Fruit fly (Drosophila melanogaster) whole organism, embryonic: Measurements from ENCODE around the gene CG9166.

Source experiments
- Abd-B ChIP-seq: fragments of 200-800 bp; sonication (Bioruptor generic); optimal IDR thresholded peaks from 2 replicates; lab custom pipeline; 2018; ENCODE audit warnings: missing biosample characterization, mild to moderate bottlenecking, missing genetic modification characterization, moderate library complexity
- Aef1 ChIP-seq: fragments of 200-800 bp; sonication (Bioruptor generic); IDR thresholded peaks from 3 replicates; pipeline ENCODE4 v1.3.6; 2022; ENCODE audit warnings: missing biosample characterization, missing genetic modification characterization
- Atf-2 ChIP-seq: fragments of 200-800 bp; sonication (Bioruptor generic); optimal IDR thresholded peaks from 2 replicates; lab custom pipeline; 2016; ENCODE audit warnings: missing biosample characterization, missing genetic modification characterization
- Atf3 ChIP-seq: fragments of 200-800 bp; sonication (Bioruptor generic); optimal IDR thresholded peaks from 3 replicates; lab custom pipeline; 2016; ENCODE audit warnings: missing biosample characterization, missing genetic modification characterization
- BEAF-32 ChIP-seq: fragments of 200-800 bp; sonication (Bioruptor generic); optimal IDR thresholded peaks from 3 replicates; lab custom pipeline; 2017; ENCODE audit warnings: missing biosample characterization, missing genetic modification characterization, mild to moderate bottlenecking, moderate library complexity, missing genetic modification reagents
- Blimp-1 ChIP-seq: fragments of 200-800 bp; sonication (Bioruptor generic); optimal IDR thresholded peaks from 3 replicates; lab custom pipeline; 2018; ENCODE audit warnings: missing biosample characterization, missing genetic modification characterization, mild to moderate bottlenecking, moderate library complexity, missing genetic modification reagents
- CG10209 ChIP-seq: fragments of 200-800 bp; sonication (Bioruptor generic); optimal IDR thresholded peaks from 3 replicates; lab custom pipeline; 2017; ENCODE audit warnings: missing biosample characterization, mild to moderate bottlenecking, missing genetic modification characterization, missing genetic modification reagents
- CG11723 ChIP-seq: fragments of 200-800 bp; sonication (Bioruptor generic); optimal IDR thresholded peaks from 2 replicates; lab custom pipeline; 2017; ENCODE audit warnings: missing biosample characterization, mild to moderate bottlenecking, missing genetic modification characterization
- CG13123 ChIP-seq: fragments of 200-800 bp; sonication (Bioruptor generic); optimal IDR thresholded peaks from 2 replicates; lab custom pipeline; 2016; ENCODE audit warnings: missing biosample characterization, missing genetic modification characterization
- CG13287 ChIP-seq: fragments of 200-800 bp; sonication (Bioruptor generic); IDR thresholded peaks from 2 replicates; pipeline ENCODE4 v1.3.6; 2022; ENCODE audit warnings: missing biosample characterization, missing genetic modification characterization; ENCODE audit not compliant: partially characterized antibody
- CG14050 ChIP-seq: fragments of 200-800 bp; sonication (Bioruptor generic); IDR thresholded peaks from 3 replicates; pipeline ENCODE4 v1.3.6; 2022; ENCODE audit warnings: missing biosample characterization, missing genetic modification characterization
- CG15696 ChIP-seq: fragments of 200-800 bp; sonication (Bioruptor generic); optimal IDR thresholded peaks from 2 replicates; lab custom pipeline; 2019; ENCODE audit warnings: missing biosample characterization, mild to moderate bottlenecking, missing genetic modification characterization, moderate library complexity
- CG17186 ChIP-seq: fragments of 200-800 bp; sonication (Bioruptor generic); optimal IDR thresholded peaks from 3 replicates; lab custom pipeline; 2017; ENCODE audit warnings: missing biosample characterization, missing genetic modification reagents, missing genetic modification characterization
- CG1792 ChIP-seq: fragments of 200-800 bp; sonication (Bioruptor generic); optimal IDR thresholded peaks from 2 replicates; lab custom pipeline; 2016; ENCODE audit warnings: missing biosample characterization, missing genetic modification characterization
- CG18262 ChIP-seq: fragments of 200-800 bp; optimal IDR thresholded peaks from 3 replicates; lab custom pipeline; 2019; ENCODE audit warnings: missing biosample characterization, mild to moderate bottlenecking, missing genetic modification characterization, moderate library complexity
- CG32532 ChIP-seq: fragments of 200-800 bp; sonication (Bioruptor generic); IDR thresholded peaks from 2 replicates; pipeline ENCODE4 v1.3.6; 2022; ENCODE audit warnings: missing biosample characterization, missing genetic modification characterization
- CG33557 ChIP-seq: fragments of 200-800 bp; sonication (Bioruptor generic); optimal IDR thresholded peaks from 2 replicates; lab custom pipeline; 2019; ENCODE audit warnings: missing biosample characterization, mild to moderate bottlenecking, missing genetic modification characterization, moderate library complexity
- CG34376 ChIP-seq: fragments of 200-800 bp; sonication (Bioruptor generic); optimal IDR thresholded peaks from 2 replicates; lab custom pipeline; 2018; ENCODE audit warnings: missing biosample characterization, mild to moderate bottlenecking, missing genetic modification characterization
- CG7963 ChIP-seq: fragments of 200-800 bp; sonication (Bioruptor generic); IDR thresholded peaks from 3 replicates; pipeline ENCODE4 v1.3.6; 2022; ENCODE audit warnings: missing biosample characterization, missing genetic modification characterization; ENCODE audit not compliant: partially characterized antibody
- CG8388 ChIP-seq: fragments of 200-800 bp; sonication (Bioruptor generic); optimal IDR thresholded peaks from 2 replicates; lab custom pipeline; 2019; ENCODE audit warnings: missing biosample characterization, mild to moderate bottlenecking, missing genetic modification characterization, moderate library complexity
- Dbx ChIP-seq: fragments of 200-800 bp; sonication (Bioruptor generic); IDR thresholded peaks from 3 replicates; pipeline ENCODE4 v1.3.6; 2022; ENCODE audit warnings: missing biosample characterization, missing genetic modification characterization
- Dref ChIP-seq: fragments of 200-800 bp; sonication (Bioruptor generic); IDR thresholded peaks from 2 replicates; pipeline ENCODE4 v1.3.6; 2022; ENCODE audit warnings: missing biosample characterization, missing genetic modification characterization
- E2f2 ChIP-seq: fragments of 200-800 bp; sonication (Bioruptor generic); IDR thresholded peaks from 2 replicates; pipeline ENCODE4 v1.3.6; 2022; ENCODE audit warnings: missing biosample characterization, missing genetic modification characterization
- Fer1 ChIP-seq: fragments of 200-800 bp; sonication (Bioruptor generic); optimal IDR thresholded peaks from 2 replicates; lab custom pipeline; 2017; ENCODE audit warnings: missing biosample characterization, mild to moderate bottlenecking, missing genetic modification characterization
- Fer2 ChIP-seq: fragments of 200-800 bp; sonication (Bioruptor generic); optimal IDR thresholded peaks from 2 replicates; lab custom pipeline; 2018; ENCODE audit warnings: missing biosample characterization, mild to moderate bottlenecking, missing genetic modification characterization, moderate library complexity
- HmgD ChIP-seq: fragments of 200-800 bp; sonication (Bioruptor generic); optimal IDR thresholded peaks from 3 replicates; lab custom pipeline; 2016; ENCODE audit warnings: missing biosample characterization, missing genetic modification characterization
- Hmx ChIP-seq: fragments of 200-800 bp; sonication (Bioruptor generic); optimal IDR thresholded peaks from 2 replicates; lab custom pipeline; 2016; ENCODE audit warnings: missing biosample characterization, missing genetic modification characterization
- Hsf ChIP-seq: fragments of 200-800 bp; sonication (Bioruptor generic); optimal IDR thresholded peaks from 3 replicates; lab custom pipeline; 2016; ENCODE audit warnings: missing biosample characterization, missing genetic modification characterization
- MESR4 ChIP-seq: fragments of 200-800 bp; sonication (Bioruptor generic); optimal IDR thresholded peaks from 2 replicates; lab custom pipeline; 2018; ENCODE audit warnings: missing biosample characterization, mild to moderate bottlenecking, missing genetic modification characterization, moderate library complexity
- Med ChIP-seq: fragments of 200-800 bp; sonication (Bioruptor generic); peaks from one replicate; lab custom pipeline; 2016; ENCODE audit warnings: missing biosample characterization, missing genetic modification characterization, mild to moderate bottlenecking, inconsistent platforms, moderate library complexity
- Meics ChIP-seq: fragments of 200-800 bp; sonication (Bioruptor generic); optimal IDR thresholded peaks from 2 replicates; lab custom pipeline; 2017; ENCODE audit warnings: missing biosample characterization, mild to moderate bottlenecking, missing genetic modification characterization
- NK7.1 ChIP-seq: fragments of 200-800 bp; sonication (Bioruptor generic); optimal IDR thresholded peaks from 3 replicates; lab custom pipeline; 2016; ENCODE audit warnings: missing biosample characterization, missing genetic modification characterization
- Side ChIP-seq: fragments of 200-800 bp; sonication (Bioruptor generic); optimal IDR thresholded peaks from 2 replicates; lab custom pipeline; 2016; ENCODE audit warnings: missing biosample characterization, missing genetic modification characterization
- Sin3A ChIP-seq: fragments of >200 bp; optimal IDR thresholded peaks from 2 replicates; lab custom pipeline; 2018
- Sox100B ChIP-seq: fragments of 200-800 bp; sonication (Bioruptor generic); optimal IDR thresholded peaks from 3 replicates; lab custom pipeline; 2018; ENCODE audit warnings: missing biosample characterization, mild to moderate bottlenecking, missing genetic modification characterization
- crol ChIP-seq: fragments of 200-800 bp; sonication (Bioruptor generic); IDR thresholded peaks from 2 replicates; pipeline ENCODE4 v1.3.6; 2022; ENCODE audit warnings: missing biosample characterization, missing genetic modification characterization
- dimm ChIP-seq: fragments of 200-800 bp; sonication (Bioruptor generic); IDR thresholded peaks from 2 replicates; pipeline ENCODE4 v1.3.6; 2022; ENCODE audit warnings: missing biosample characterization, missing genetic modification characterization
- dm ChIP-seq: fragments of 200-800 bp; sonication (Bioruptor generic); optimal IDR thresholded peaks from 3 replicates; lab custom pipeline; 2016; ENCODE audit warnings: missing biosample characterization, missing genetic modification characterization
- dysf ChIP-seq: fragments of 200-800 bp; sonication (Bioruptor generic); IDR thresholded peaks from 3 replicates; pipeline ENCODE4 v1.3.6; 2022; ENCODE audit warnings: missing biosample characterization, missing genetic modification characterization
- insv ChIP-seq, 2 experiments: fragments of 200-800 bp; sonication (Bioruptor generic); optimal IDR thresholded peaks; 3 replicates each; lab custom pipeline; 2016 to 2018; ENCODE audit warnings: missing biosample characterization in 2 of 2, missing genetic modification characterization in 2 of 2
- kah ChIP-seq: fragments of 200-800 bp; sonication (Bioruptor generic); optimal IDR thresholded peaks from 2 replicates; lab custom pipeline; 2018; ENCODE audit warnings: missing biosample characterization, mild to moderate bottlenecking, missing genetic modification characterization
- onecut ChIP-seq: fragments of 200-800 bp; sonication (Bioruptor generic); IDR thresholded peaks from 2 replicates; pipeline ENCODE4 v1.3.6; 2022; ENCODE audit warnings: missing biosample characterization, missing genetic modification characterization
- pnt ChIP-seq: fragments of 200-800 bp; sonication (Bioruptor generic); optimal IDR thresholded peaks from 3 replicates; lab custom pipeline; 2016; ENCODE audit warnings: missing biosample characterization, missing genetic modification characterization
- ro ChIP-seq: fragments of 200-800 bp; sonication (Bioruptor generic); IDR thresholded peaks from 2 replicates; pipeline ENCODE4 v1.3.6; 2022; ENCODE audit warnings: missing biosample characterization, missing genetic modification characterization
- scrt ChIP-seq: fragments of 200-800 bp; sonication (Bioruptor generic); optimal IDR thresholded peaks from 2 replicates; lab custom pipeline; 2018; ENCODE audit warnings: missing biosample characterization, mild to moderate bottlenecking, missing genetic modification characterization, moderate library complexity
- sens ChIP-seq: fragments of 200-800 bp; sonication (Bioruptor generic); peaks from one replicate; lab custom pipeline; 2016; ENCODE audit warnings: missing biosample characterization, missing genetic modification characterization
- tin ChIP-seq: fragments of 200-800 bp; sonication (Bioruptor generic); optimal IDR thresholded peaks from 3 replicates; lab custom pipeline; 2016; ENCODE audit warnings: missing biosample characterization, missing genetic modification characterization
- tio ChIP-seq: fragments of 200-800 bp; sonication (Bioruptor generic); optimal IDR thresholded peaks from 2 replicates; lab custom pipeline; 2017; ENCODE audit warnings: missing biosample characterization, missing genetic modification characterization, inconsistent platforms
- ttk ChIP-seq: fragments of 200-800 bp; sonication (Bioruptor generic); IDR thresholded peaks from 2 replicates; pipeline ENCODE4 v2.1.2; 2022; ENCODE audit warnings: missing biosample characterization, missing genetic modification characterization
- unc-4 ChIP-seq: fragments of 200-800 bp; sonication (Bioruptor generic); IDR thresholded peaks from 2 replicates; pipeline ENCODE4 v1.3.6; 2022; ENCODE audit warnings: missing biosample characterization, missing genetic modification characterization; ENCODE audit not compliant: partially characterized antibody
- zf30C ChIP-seq: fragments of 200-800 bp; sonication (Bioruptor generic); optimal IDR thresholded peaks from 3 replicates; lab custom pipeline; 2018; ENCODE audit warnings: missing biosample characterization, mild to moderate bottlenecking, missing genetic modification characterization

The CG9166 gene

DNA sequence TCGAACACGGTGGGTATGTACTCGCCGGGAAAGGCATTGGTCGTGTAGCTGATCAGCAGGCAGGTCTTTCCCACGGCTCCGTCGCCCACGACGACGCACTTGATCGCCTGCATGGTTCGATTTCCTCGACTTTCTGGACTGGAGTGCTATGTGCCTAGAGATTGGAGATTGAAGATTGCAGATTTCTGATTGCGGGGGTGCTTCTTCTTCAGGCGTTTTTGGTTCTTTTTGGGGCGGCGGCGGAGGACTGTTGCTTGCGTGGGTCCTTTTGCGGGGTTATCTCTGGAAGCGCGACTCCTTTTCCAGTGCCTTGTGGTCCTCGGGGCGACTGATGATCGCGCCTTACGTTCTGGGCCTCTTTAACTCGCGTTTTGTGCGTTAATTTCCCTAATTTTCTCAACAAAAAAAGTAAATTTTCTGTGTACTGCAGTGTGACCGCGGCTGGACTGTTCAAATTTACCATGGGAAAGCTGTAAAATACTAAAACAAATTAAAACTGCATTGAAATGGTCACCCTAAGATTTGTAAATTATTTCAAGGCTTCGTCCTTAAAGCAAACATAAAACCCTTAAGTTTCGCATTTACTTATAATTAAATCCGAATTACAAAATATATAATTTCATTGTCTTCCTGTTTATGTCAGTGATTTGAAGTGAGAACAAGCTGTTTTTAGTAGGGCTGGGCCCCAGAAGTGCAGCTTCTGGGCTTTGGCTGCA, 48.5 kb upstream of the CG9166 start, which contains the start of the genes Rac1 and Acat2 (continued):
- TF ChIP-seq HmgD (GFP tag; lab: Kevin White, UChicago) (no peak), CG11723 (GFP tag; lab: Kevin White, UChicago) (no peak), Blimp-1 (GFP tag; lab: Kevin White, UChicago) (no peak), Dref (GFP tag; lab: Robert Waterston, UW) (no peak), CG1792 (GFP tag; lab: Kevin White, UChicago) (no peak), Sox100B (no peak), Med (peak; percentile 62), CG33557 (GFP tag; lab: Kevin White, UChicago) (peak; percentile 25), MESR4 (GFP tag; lab: Kevin White, UChicago) (peak; percentile 73), tio (GFP tag; lab: Kevin White, UChicago) (no peak), CG32532 (no peak), dm (GFP tag; lab: Kevin White, UChicago) (no peak), Dbx (GFP tag; lab: Robert Waterston, UW) (no peak), Fer2 (tag; lab: Kevin White, UChicago) (no peak), Side (GFP tag; lab: Kevin White, UChicago) (no peak), CG7963 (GFP tag; lab: Robert Waterston, UW) (no peak), CG15696 (no peak), CG8388 (GFP tag; lab: Kevin White, UChicago) (no peak), Abd-B (GFP tag; lab: Kevin White, UChicago) (peak; percentile 56), crol (GFP tag; lab: Robert Waterston, UW) (no peak), CG13123 (GFP tag; lab: Kevin White, UChicago) (peak; percentile 5), CG34376 (GFP tag; lab: Kevin White, UChicago) (no peak), pnt (GFP tag; lab: Kevin White, UChicago) (no peak), NK7.1 (GFP tag; lab: Kevin White, UChicago) (no peak), BEAF-32 (GFP tag; lab: Kevin White, UChicago) (peak; percentile 54), CG14050 (GFP tag; lab: Robert Waterston, UW) (no peak), tin (GFP tag; lab: Kevin White, UChicago) (no peak), zf30C (GFP tag; lab: Kevin White, UChicago) (peak; percentile 20), CG10209 (GFP tag; lab: Kevin White, UChicago) (no peak), CG17186 (GFP tag; lab: Kevin White, UChicago) (peak; percentile 47)

DNA sequence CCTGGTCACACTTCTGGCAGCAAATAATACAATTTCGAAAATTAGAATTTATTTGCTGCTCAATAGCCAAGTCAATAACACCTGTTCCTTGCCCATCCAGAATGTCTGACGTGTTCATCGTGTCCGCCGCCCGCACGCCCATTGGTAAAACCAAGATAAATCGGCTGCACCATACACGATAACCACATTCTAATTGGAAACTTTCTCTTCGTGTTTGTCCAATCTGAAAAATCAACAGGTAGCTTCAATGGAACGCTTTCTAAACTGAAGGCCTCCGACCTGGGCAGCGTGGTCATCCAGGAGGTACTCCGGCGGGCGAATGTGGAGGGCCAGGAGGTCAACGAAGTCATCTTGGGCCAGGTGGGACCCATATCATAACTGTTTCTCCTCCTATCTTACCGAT, 48.0 kb upstream of the CG9166 start:
- no peak for TF ChIP-seq Atf3 (GFP tag; lab: Kevin White, UChicago)
- no peak for TF ChIP-seq dimm (GFP tag; lab: Robert Waterston, UW)
- no peak for TF ChIP-seq Fer1 (GFP tag; lab: Kevin White, UChicago)
- no peak for TF ChIP-seq unc-4 (GFP tag; lab: Robert Waterston, UW)
- TF ChIP-seq E2f2 (GFP tag; lab: Robert Waterston, UW), result no peak
- TF ChIP-seq kah (GFP tag; lab: Kevin White, UChicago), result peak; percentile 97
- TF ChIP-seq ttk (GFP tag; lab: Robert Waterston, UW), result no peak
- TF ChIP-seq Aef1 (GFP tag; lab: Robert Waterston, UW), result no peak
- no peak for TF ChIP-seq Sin3A (lab: Kevin White, UChicago)
- no peak for TF ChIP-seq dysf (GFP tag; lab: Robert Waterston, UW)
- no peak for TF ChIP-seq Hmx (GFP tag; lab: Kevin White, UChicago)
- no peak for TF ChIP-seq onecut (GFP tag; lab: Robert Waterston, UW)
- TF ChIP-seq sens (GFP tag; lab: Kevin White, UChicago), result no peak
- TF ChIP-seq ro (GFP tag; lab: Robert Waterston, UW), result no peak
- TF ChIP-seq Hsf (GFP tag; lab: Kevin White, UChicago), result no peak
- peak; percentile 65 for TF ChIP-seq scrt (GFP tag; lab: Kevin White, UChicago)
- TF ChIP-seq Atf-2 (GFP tag; lab: Kevin White, UChicago), result no peak
- no peak for TF ChIP-seq CG13287 (GFP tag; lab: Robert Waterston, UW)
- TF ChIP-seq Meics (GFP tag; lab: Kevin White, UChicago), result no peak
- TF ChIP-seq insv (GFP tag; optimal IDR thresholded peaks at IDR 0.05; lab: Kevin White, UChicago), result peak; percentile 52 to 95
- TF ChIP-seq CG18262 (tag; lab: Kevin White, UChicago), result no peak
